Worm (Caenorhabditis elegans): Measurements from ENCODE around the gene F41E6.8.

ce11 chrV:8608483-8608882 is 7.2 kb upstream of the F41E6.8 start:
- no peak for TF ChIP-seq B0310.2 (tag; optimal IDR thresholded peaks at IDR 0.05)
- TF ChIP-seq aly-1 (tag; optimal IDR thresholded peaks at IDR 0.05), result no peak
- no peak for TF ChIP-seq ama-1 (optimal IDR thresholded peaks at IDR 0.05)
- TF ChIP-seq ceh-13 (GFP tag; optimal IDR thresholded peaks at IDR 0.05), result no peak
- no peak for TF ChIP-seq tbx-11 (GFP tag; IDR thresholded peaks at IDR 0.05)
- TF ChIP-seq scrt-1 (GFP tag; IDR thresholded peaks at IDR 0.05), result no peak
- TF ChIP-seq flt-1 (GFP tag; IDR thresholded peaks at IDR 0.05), result no peak
- TF ChIP-seq ets-7 (tag; optimal IDR thresholded peaks at IDR 0.05), result no peak

Measured in whole organism, early embryonic.